Worm (Caenorhabditis elegans) whole organism, young adult: ENCODE measurements around the gene tsp-1.

Source experiments
- B0019.2 ChIP-seq: fragments of 200-800 bp; sonication (Bioruptor generic); conservative IDR thresholded peaks from 2 replicates; pipeline ENCODE4 v1.3.6; 2022; ENCODE audit warnings: missing genetic modification reagents, missing genetic modification characterization, missing compliant biosample characterization
- B0261.1 ChIP-seq: sonication (generic microtip); optimal IDR thresholded peaks from 2 replicates; lab custom pipeline; 2016; ENCODE audit warnings: mild to moderate bottlenecking, missing genetic modification characterization, moderate library complexity, missing compliant biosample characterization
- F22D6.2 ChIP-seq: sonication (generic microtip); optimal IDR thresholded peaks from 2 replicates; lab custom pipeline; 2016; ENCODE audit warnings: mild to moderate bottlenecking, missing genetic modification characterization, missing compliant biosample characterization
- F49E8.2 ChIP-seq: sonication (generic microtip); optimal IDR thresholded peaks from 3 replicates; lab custom pipeline; 2017; ENCODE audit warnings: missing genetic modification characterization, mild to moderate bottlenecking, missing compliant biosample characterization, antibody characterized with exemption, moderate library complexity; ENCODE audit not compliant: insufficient read depth
- F57C9.4 ChIP-seq: sonication (generic microtip); optimal IDR thresholded peaks from 2 replicates; lab custom pipeline; 2017; ENCODE audit warnings: mild to moderate bottlenecking, missing genetic modification characterization, missing compliant biosample characterization
- K11D2.4 ChIP-seq: fragments of 200-800 bp; sonication (Bioruptor generic); IDR thresholded peaks from 2 replicates; pipeline ENCODE4 v1.3.6; 2022; ENCODE audit warnings: missing genetic modification reagents, missing genetic modification characterization, missing compliant biosample characterization
- T26A5.8 ChIP-seq: sonication (generic microtip); optimal IDR thresholded peaks from 2 replicates; lab custom pipeline; 2016; ENCODE audit warnings: missing genetic modification characterization, missing compliant biosample characterization
- Y53F4B.3 ChIP-seq: fragments of 200-800 bp; sonication (Bioruptor generic); IDR thresholded peaks from 2 replicates; pipeline ENCODE4 v1.3.6; 2022; ENCODE audit warnings: missing genetic modification reagents, missing genetic modification characterization, missing compliant biosample characterization
- Y53G8AR.9 ChIP-seq: fragments of 200-800 bp; sonication (Bioruptor generic); conservative IDR thresholded peaks from 2 replicates; pipeline ENCODE4 v1.3.6; 2022; ENCODE audit warnings: missing genetic modification reagents, missing genetic modification characterization, missing compliant biosample characterization
- Y67H2A.10 ChIP-seq: fragments of 200-800 bp; sonication (Bioruptor generic); conservative IDR thresholded peaks from 2 replicates; pipeline ENCODE4 v1.3.6; 2022; ENCODE audit warnings: missing genetic modification reagents, missing genetic modification characterization, missing compliant biosample characterization
- akir-1 ChIP-seq: fragments of 200-800 bp; sonication (Bioruptor generic); optimal IDR thresholded peaks from 2 replicates; lab custom pipeline; 2018; ENCODE audit warnings: mild to moderate bottlenecking, missing genetic modification characterization, moderate library complexity, missing compliant biosample characterization
- ama-1 ChIP-seq, 3 experiments: fragments of 150-350 bp in 1 of 3; sonication (generic microtip) in 2 of 3; optimal IDR thresholded peaks; 2 replicates each; lab custom pipeline; 2014 to 2018; ENCODE audit warnings: missing biosample characterization in 2 of 3, missing genetic modification characterization in 2 of 3, missing genetic modification reagents in 2 of 3
- atf-7 ChIP-seq: sonication (generic microtip); optimal IDR thresholded peaks from 2 replicates; lab custom pipeline; 2017; ENCODE audit warnings: mild to moderate bottlenecking, missing genetic modification characterization, missing compliant biosample characterization
- cebp-1 ChIP-seq, 2 experiments: fragments of 200-800 bp in 1 of 2; sonication (Bioruptor generic) in 1 of 2; sonication (generic microtip) in 1 of 2; IDR thresholded peaks in 1 of 2; optimal IDR thresholded peaks in 1 of 2; 2 replicates each; pipeline versions ENCODE4 v1.3.6 to Lab custom; 2017 to 2022; ENCODE audit warnings: missing compliant biosample characterization in 2 of 2, missing genetic modification characterization in 2 of 2, mild to moderate bottlenecking in 1 of 2, missing genetic modification reagents in 1 of 2, moderate library complexity in 1 of 2
- efl-1 ChIP-seq: fragments of 150-350 bp; optimal IDR thresholded peaks from 2 replicates; lab custom pipeline; 2014; ENCODE audit warnings: missing biosample characterization, missing genetic modification reagents, missing genetic modification characterization
- egl-18 ChIP-seq: fragments of 200-800 bp; sonication (Bioruptor generic); IDR thresholded peaks from 2 replicates; pipeline ENCODE4 v1.3.6; 2022; ENCODE audit warnings: missing genetic modification reagents, missing genetic modification characterization, missing compliant biosample characterization
- him-1 ChIP-seq: sonication (generic microtip); optimal IDR thresholded peaks from 2 replicates; lab custom pipeline; 2016; ENCODE audit warnings: missing genotype, missing genetic modification reagents, missing genetic modification characterization, missing compliant biosample characterization
- hmg-20 ChIP-seq: fragments of 200-800 bp; sonication (Bioruptor generic); IDR thresholded peaks from 2 replicates; pipeline ENCODE4 v1.3.6; 2022; ENCODE audit warnings: missing genetic modification reagents, missing genetic modification characterization, missing compliant biosample characterization
- lin-54 ChIP-seq: fragments of 200-800 bp; sonication (Bioruptor generic); optimal IDR thresholded peaks from 2 replicates; lab custom pipeline; 2018; ENCODE audit warnings: mild to moderate bottlenecking, missing genetic modification characterization, missing compliant biosample characterization
- lsl-1 ChIP-seq: fragments of 200-800 bp; sonication (Bioruptor generic); optimal IDR thresholded peaks from 2 replicates; lab custom pipeline; 2018; ENCODE audit warnings: mild to moderate bottlenecking, missing genetic modification characterization, moderate library complexity, missing compliant biosample characterization
- madf-10 ChIP-seq: sonication (generic microtip); optimal IDR thresholded peaks from 2 replicates; lab custom pipeline; 2016; ENCODE audit warnings: mild to moderate bottlenecking, missing genetic modification characterization, missing compliant biosample characterization
- madf-3 ChIP-seq: fragments of 200-800 bp; sonication (Bioruptor generic); IDR thresholded peaks from 2 replicates; pipeline ENCODE4 v1.3.6; 2022; ENCODE audit warnings: missing genetic modification reagents, missing genetic modification characterization, missing compliant biosample characterization
- madf-6 ChIP-seq: fragments of 200-800 bp; sonication (Bioruptor generic); IDR thresholded peaks from 2 replicates; pipeline ENCODE4 v1.3.6; 2022; ENCODE audit warnings: missing genetic modification reagents, missing genetic modification characterization, missing compliant biosample characterization
- mcd-1 ChIP-seq: fragments of 200-800 bp; sonication (Bioruptor generic); IDR thresholded peaks from 2 replicates; pipeline ENCODE4 v1.3.6; 2022; ENCODE audit warnings: missing genetic modification reagents, missing genetic modification characterization, missing compliant biosample characterization
- nhr-80 ChIP-seq: sonication (generic microtip); optimal IDR thresholded peaks from 2 replicates; lab custom pipeline; 2016; ENCODE audit warnings: missing genetic modification characterization, missing compliant biosample characterization
- nhr-90 ChIP-seq: sonication (generic microtip); optimal IDR thresholded peaks from 2 replicates; lab custom pipeline; 2016; ENCODE audit warnings: missing genotype, mild to moderate bottlenecking, missing genetic modification characterization, missing compliant biosample characterization
- rcor-1 ChIP-seq: fragments of 200-800 bp; sonication (Bioruptor generic); IDR thresholded peaks from 2 replicates; pipeline ENCODE4 v1.3.6; 2022; ENCODE audit warnings: missing genetic modification reagents, missing genetic modification characterization, missing compliant biosample characterization
- sdz-38 ChIP-seq: sonication (generic microtip); optimal IDR thresholded peaks from 2 replicates; lab custom pipeline; 2016; ENCODE audit warnings: missing genotype, missing genetic modification characterization, missing compliant biosample characterization
- sea-2 ChIP-seq: fragments of 200-800 bp; sonication (Bioruptor generic); IDR thresholded peaks from 2 replicates; pipeline ENCODE4 v1.3.6; 2022; ENCODE audit warnings: missing genetic modification characterization, missing compliant biosample characterization
- snpc-1.3 ChIP-seq: sonication (generic microtip); optimal IDR thresholded peaks from 2 replicates; lab custom pipeline; 2017; ENCODE audit warnings: missing genetic modification characterization, mild to moderate bottlenecking, missing compliant biosample characterization, antibody characterized with exemption, moderate library complexity, missing genotype, missing genetic modification reagents; ENCODE audit not compliant: insufficient read depth
- snpc-3.4 ChIP-seq: sonication (generic microtip); optimal IDR thresholded peaks from 2 replicates; lab custom pipeline; 2017; ENCODE audit warnings: missing genetic modification characterization, mild to moderate bottlenecking, missing compliant biosample characterization, antibody characterized with exemption, moderate library complexity, missing genotype, missing genetic modification reagents
- tbx-9 ChIP-seq: sonication (generic microtip); optimal IDR thresholded peaks from 2 replicates; lab custom pipeline; 2016; ENCODE audit warnings: borderline replicate concordance, missing genetic modification characterization, inconsistent platforms, missing compliant biosample characterization
- tlf-1 ChIP-seq: fragments of 200-800 bp; sonication (Bioruptor generic); optimal IDR thresholded peaks from 2 replicates; lab custom pipeline; 2018; ENCODE audit warnings: mild to moderate bottlenecking, missing genetic modification characterization, missing compliant biosample characterization
- unc-130 ChIP-seq: sonication (generic microtip); optimal IDR thresholded peaks from 2 replicates; lab custom pipeline; 2016; ENCODE audit warnings: missing genetic modification reagents, missing genetic modification characterization, missing compliant biosample characterization
- ztf-18 ChIP-seq: sonication (generic microtip); optimal IDR thresholded peaks from 2 replicates; lab custom pipeline; 2016; ENCODE audit warnings: missing genotype, mild to moderate bottlenecking, missing genetic modification characterization, missing compliant biosample characterization

Gene tsp-1

DNA sequence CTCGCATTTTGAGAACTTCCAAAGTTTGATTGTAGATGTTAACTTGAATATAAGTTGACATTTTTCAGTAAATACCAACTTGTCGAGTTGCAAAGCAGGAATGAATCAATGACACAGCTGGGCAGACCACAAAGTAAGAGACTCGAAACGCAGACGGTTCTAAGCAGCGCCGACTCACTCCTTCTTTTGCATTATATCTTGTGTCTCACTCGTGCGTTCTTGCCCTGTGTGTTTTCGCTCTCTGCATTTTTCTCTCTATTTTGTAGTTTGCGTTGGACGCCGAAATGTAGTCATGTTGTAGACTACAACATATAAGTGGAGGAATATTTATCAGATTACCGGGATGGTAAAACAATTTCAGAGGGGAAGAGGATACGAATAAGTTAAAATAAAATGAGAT is 3.6 kb upstream of the tsp-1 start, which contains the start of gene C02F5.12 (continued):
- TF ChIP-seq B0019.2 (GFP tag; lab: Robert Waterston, UW) (no peak), tlf-1 (GFP tag; lab: Kevin White, UChicago) (peak; percentile 35), Y53G8AR.9 (GFP tag; lab: Robert Waterston, UW) (peak; percentile 69), unc-130 (GFP tag; lab: Kevin White, UChicago) (no peak), rcor-1 (GFP tag; lab: Robert Waterston, UW) (no peak), F57C9.4 (no peak), mcd-1 (GFP tag; lab: Robert Waterston, UW) (peak; percentile 28; the same call in 1 of the 2 replicates), ama-1 (optimal IDR thresholded peaks at IDR 0.05; lab: Kevin White, UChicago) (no peak), ama-1 (GFP tag; optimal IDR thresholded peaks at IDR 0.05; lab: Kevin White, UChicago) (no peak), lin-54 (GFP tag; lab: Kevin White, UChicago) (peak; percentile 61), snpc-1.3 (tag; lab: Kevin White, UChicago) (no peak), lsl-1 (GFP tag; lab: Kevin White, UChicago) (no peak), nhr-90 (tag; lab: Kevin White, UChicago) (no peak), cebp-1 (GFP tag; IDR thresholded peaks at IDR 0.05; lab: Robert Waterston, UW) (no peak), cebp-1 (tag; optimal IDR thresholded peaks at IDR 0.05; lab: Kevin White, UChicago) (peak; percentile 48), ztf-18 (no peak), Y67H2A.10 (GFP tag; lab: Robert Waterston, UW) (no peak), K11D2.4 (GFP tag; lab: Robert Waterston, UW) (no peak), sdz-38 (no peak), snpc-3.4 (peak; percentile 33), sea-2 (GFP tag; lab: Robert Waterston, UW) (no peak), madf-6 (GFP tag; lab: Robert Waterston, UW) (peak; percentile 49; the same call in 1 of the 2 replicates), B0261.1 (no peak), madf-10 (no peak), him-1 (tag; lab: Kevin White, UChicago) (no peak)

DNA sequence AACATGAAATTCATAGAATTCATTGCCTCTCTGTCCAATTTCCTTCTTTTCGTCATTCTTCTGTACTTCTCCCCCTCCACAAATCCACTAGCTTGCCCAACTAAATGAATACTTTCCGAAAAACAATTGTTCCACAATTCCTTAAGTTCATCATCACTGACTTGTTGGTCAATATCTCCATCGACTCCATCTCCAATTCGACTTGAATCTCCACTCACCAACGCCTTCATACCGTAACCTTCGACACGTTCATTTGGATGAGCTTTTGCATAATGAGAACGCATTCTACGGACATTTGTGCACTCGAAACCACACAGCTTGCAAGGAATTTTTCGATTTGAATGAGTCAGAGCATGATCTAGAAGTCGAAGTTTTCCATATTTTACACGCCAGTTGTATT is 1.7 kb upstream of the tsp-1 start:
- TF ChIP-seq atf-7 (tag; lab: Kevin White, UChicago), result no peak
- no peak for TF ChIP-seq Y53F4B.3 (GFP tag; lab: Robert Waterston, UW)
- TF ChIP-seq sdz-38, result no peak
- no peak for TF ChIP-seq efl-1
- TF ChIP-seq egl-18 (GFP tag; lab: Robert Waterston, UW), result no peak
- TF ChIP-seq akir-1 (GFP tag; lab: Kevin White, UChicago), result no peak
- TF ChIP-seq F22D6.2, result no peak
- TF ChIP-seq madf-3 (GFP tag; lab: Robert Waterston, UW), result no peak
- no peak for TF ChIP-seq F49E8.2
- no peak for TF ChIP-seq hmg-20 (GFP tag; lab: Robert Waterston, UW)
- no peak for TF ChIP-seq T26A5.8 (tag; lab: Kevin White, UChicago)

DNA sequence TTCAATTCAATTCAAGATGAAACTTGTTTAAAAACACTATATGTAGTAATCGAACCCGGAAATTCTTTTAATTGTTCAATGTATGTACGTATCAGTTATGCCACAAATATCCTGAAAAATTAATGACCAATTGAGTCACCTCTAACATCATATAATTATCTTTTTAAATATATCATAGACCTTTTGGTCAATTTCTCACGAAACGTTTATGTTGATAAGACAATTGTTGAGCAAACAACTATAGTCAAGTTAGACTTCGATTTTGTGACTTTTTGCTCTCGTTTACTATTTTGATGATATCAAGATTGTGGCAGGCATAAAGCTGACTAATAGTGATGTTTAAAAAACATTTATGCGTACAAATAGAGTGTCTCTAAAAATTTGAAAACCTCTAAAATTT is 1.0 kb upstream of the tsp-1 start:
- TF ChIP-seq tbx-9 (no peak), nhr-80 (tag; lab: Kevin White, UChicago) (peak; percentile 28), lsl-1 (GFP tag; lab: Kevin White, UChicago) (no peak)
